Worm (Caenorhabditis elegans): Measurements from ENCODE around the gene srg-48.

The srg-48 gene

ce11 chrIV:7039476-7040261 is 32.5 kb upstream of the srg-48 start, which contains the start of the genes cogc-2 and klp-18:
Gene cogc-2, minus strand, starts transcription at chrIV:7039580.
Gene klp-18, plus strand, starts transcription at chrIV:7040211.
- TF ChIP-seq tbx-7 (tag; optimal IDR thresholded peaks at IDR 0.05) (peak; percentile 11), ttx-3 (tag; optimal IDR thresholded peaks at IDR 0.05) (peak; percentile 44), pat-9 (tag; optimal IDR thresholded peaks at IDR 0.05) (peak; percentile 9), C38D4.7 (GFP tag; optimal IDR thresholded peaks at IDR 0.05) (peak; percentile 24), lim-6 (tag; optimal IDR thresholded peaks at IDR 0.05) (no peak), ceh-30 (tag; optimal IDR thresholded peaks at IDR 0.05) (no peak), fkh-6 (tag; optimal IDR thresholded peaks at IDR 0.05) (peak; percentile 36), K02D7.2 (tag; optimal IDR thresholded peaks at IDR 0.05) (no peak), unc-86 (tag; optimal IDR thresholded peaks at IDR 0.05) (peak; percentile 48), elt-2 (tag; optimal IDR thresholded peaks at IDR 0.05) (peak; percentile 80), ceh-34 (tag; optimal IDR thresholded peaks at IDR 0.05) (peak; percentile 44), eyg-1 (tag; optimal IDR thresholded peaks at IDR 0.05) (no peak), elt-4 (tag; optimal IDR thresholded peaks at IDR 0.05) (no peak), fkh-10 (GFP tag; optimal IDR thresholded peaks at IDR 0.05) (peak; percentile 4), mec-3 (tag; optimal IDR thresholded peaks at IDR 0.05; ENCODE audit: borderline replicate concordance) (no peak), nfya-1 (tag; optimal IDR thresholded peaks at IDR 0.05) (peak; percentile 76), ets-4 (tag; optimal IDR thresholded peaks at IDR 0.05) (peak; percentile 24), unc-42 (tag; optimal IDR thresholded peaks at IDR 0.05) (peak; percentile 45), ama-1 (optimal IDR thresholded peaks at IDR 0.05) (no peak), hlh-8 (tag; optimal IDR thresholded peaks at IDR 0.05) (peak; percentile 44), ceh-24 (tag; optimal IDR thresholded peaks at IDR 0.05) (no peak), tbx-2 (tag; optimal IDR thresholded peaks at IDR 0.05) (peak; percentile 72), unc-55 (GFP tag; optimal IDR thresholded peaks at IDR 0.05) (no peak), pag-3 (tag; optimal IDR thresholded peaks at IDR 0.05; ENCODE audit: borderline replicate concordance) (no peak), zip-5 (tag; optimal IDR thresholded peaks at IDR 0.05) (peak; percentile 18), K09A11.1 (tag; optimal IDR thresholded peaks at IDR 0.05; ENCODE audit: insufficient read depth) (peak; percentile 53), sox-2 (GFP tag; IDR thresholded peaks at IDR 0.05) (no peak), ceh-2 (tag; optimal IDR thresholded peaks at IDR 0.05) (peak; percentile 77), ceh-45 (GFP tag; IDR thresholded peaks at IDR 0.05) (0 out of 2 replicates have a peak, but pooled peaks have one; percentile 15), nhr-232 (tag; optimal IDR thresholded peaks at IDR 0.05) (peak; percentile 18), hlh-15 (tag; optimal IDR thresholded peaks at IDR 0.05) (no peak), pros-1 (tag; optimal IDR thresholded peaks at IDR 0.05) (no peak), ceh-19 (GFP tag; optimal IDR thresholded peaks at IDR 0.05) (no peak), ceh-31 (tag; optimal IDR thresholded peaks at IDR 0.05) (peak; percentile 71), ceh-48 (tag; optimal IDR thresholded peaks at IDR 0.05) (peak; percentile 20), ceh-6 (GFP tag; optimal IDR thresholded peaks at IDR 0.05) (peak; percentile 45), ceh-9 (tag; optimal IDR thresholded peaks at IDR 0.05) (no peak), ceh-18 (tag; optimal IDR thresholded peaks at IDR 0.05) (peak; percentile 45), dve-1 (tag; optimal IDR thresholded peaks at IDR 0.05) (no peak), pqm-1 (tag; optimal IDR thresholded peaks at IDR 0.05) (no peak), hlh-6 (tag; optimal IDR thresholded peaks at IDR 0.05) (no peak), lin-11 (tag; optimal IDR thresholded peaks at IDR 0.05) (peak; percentile 29), nhr-11 (tag; optimal IDR thresholded peaks at IDR 0.05) (no peak), ceh-22 (tag; optimal IDR thresholded peaks at IDR 0.05) (no peak), T23F11.4 (GFP tag; optimal IDR thresholded peaks at IDR 0.05) (no peak), sdc-2 (tag; optimal IDR thresholded peaks at IDR 0.05) (peak; percentile 45), hlh-13 (GFP tag; optimal IDR thresholded peaks at IDR 0.05) (no peak), F13H6.1 (tag; optimal IDR thresholded peaks at IDR 0.05) (no peak), pax-1 (tag; optimal IDR thresholded peaks at IDR 0.05) (peak; percentile 46), dmd-4 (tag; optimal IDR thresholded peaks at IDR 0.05; ENCODE audit: borderline replicate concordance) (no peak), ahr-1 (tag; optimal IDR thresholded peaks at IDR 0.05) (peak; percentile 47), rnt-1 (tag; optimal IDR thresholded peaks at IDR 0.05) (peak; percentile 8)

Measured in whole organism, late embryonic.